Fruit fly (Drosophila melanogaster) whole organism, embryonic: ENCODE results near the gene unc-4.

Experiments used
- Ada2b ChIP-seq: fragments of 200-800 bp; sonication (Bioruptor generic); IDR thresholded peaks from 2 replicates; pipeline ENCODE4 v1.3.6; 2022; ENCODE audit warnings: missing biosample characterization, missing genetic modification characterization
- Bdp1 ChIP-seq: fragments of 200-800 bp; sonication (Bioruptor generic); optimal IDR thresholded peaks from 3 replicates; lab custom pipeline; 2016; ENCODE audit warnings: missing biosample characterization, missing genetic modification characterization
- BtbVII ChIP-seq: fragments of 200-800 bp; sonication (Bioruptor generic); optimal IDR thresholded peaks from 3 replicates; lab custom pipeline; 2017; ENCODE audit warnings: missing biosample characterization, mild to moderate bottlenecking, missing genetic modification characterization
- CG10462 ChIP-seq: fragments of 200-800 bp; sonication (Bioruptor generic); optimal IDR thresholded peaks from 2 replicates; lab custom pipeline; 2016; ENCODE audit warnings: missing biosample characterization, missing genetic modification characterization
- CG11456 ChIP-seq: fragments of 200-800 bp; sonication (Bioruptor generic); IDR thresholded peaks from 3 replicates; pipeline ENCODE4 v1.3.6; 2022; ENCODE audit warnings: missing biosample characterization, missing genetic modification characterization
- CG11504 ChIP-seq: fragments of 200-800 bp; sonication (Bioruptor generic); optimal IDR thresholded peaks from 3 replicates; lab custom pipeline; 2019; ENCODE audit warnings: missing biosample characterization, mild to moderate bottlenecking, missing genetic modification characterization, moderate library complexity
- CG14014 ChIP-seq: fragments of 200-800 bp; sonication (Bioruptor generic); IDR thresholded peaks from 2 replicates; pipeline ENCODE4 v1.3.6; 2022; ENCODE audit warnings: missing biosample characterization, missing genetic modification characterization
- CG15479 ChIP-seq: fragments of 200-800 bp; sonication (Bioruptor generic); optimal IDR thresholded peaks from 3 replicates; lab custom pipeline; 2019; ENCODE audit warnings: missing biosample characterization, mild to moderate bottlenecking, missing genetic modification characterization, moderate library complexity
- CG16779 ChIP-seq: fragments of 200-800 bp; sonication (Bioruptor generic); IDR thresholded peaks from 2 replicates; pipeline ENCODE4 v1.3.6; 2022; ENCODE audit warnings: missing biosample characterization, missing genetic modification characterization
- CG17385 ChIP-seq: fragments of 200-800 bp; sonication (Bioruptor generic); optimal IDR thresholded peaks from 3 replicates; lab custom pipeline; 2018; ENCODE audit warnings: missing biosample characterization, mild to moderate bottlenecking, missing genetic modification characterization
- CG2202 ChIP-seq: fragments of 200-800 bp; sonication (Bioruptor generic); optimal IDR thresholded peaks from 2 replicates; lab custom pipeline; 2018; ENCODE audit warnings: missing biosample characterization, mild to moderate bottlenecking, missing genetic modification characterization
- CG34422 ChIP-seq: fragments of 200-800 bp; sonication (Bioruptor generic); IDR thresholded peaks from 3 replicates; pipeline ENCODE4 v1.3.6; 2022; ENCODE audit warnings: missing biosample characterization, missing genetic modification characterization
- CG4328 ChIP-seq: fragments of 200-800 bp; sonication (Bioruptor generic); optimal IDR thresholded peaks from 3 replicates; lab custom pipeline; 2017; ENCODE audit warnings: missing biosample characterization, missing genetic modification reagents, missing genetic modification characterization
- CG4360 ChIP-seq: fragments of 200-800 bp; sonication (Bioruptor generic); IDR thresholded peaks from 2 replicates; pipeline ENCODE4 v1.3.6; 2022; ENCODE audit warnings: missing biosample characterization, missing genetic modification characterization
- CG4404 ChIP-seq: fragments of 200-800 bp; sonication (Bioruptor generic); IDR thresholded peaks from 2 replicates; pipeline ENCODE4 v1.3.6; 2022; ENCODE audit warnings: missing biosample characterization, missing genetic modification characterization
- CG7786 ChIP-seq: fragments of 200-800 bp; sonication (Bioruptor generic); optimal IDR thresholded peaks from 2 replicates; lab custom pipeline; 2016; ENCODE audit warnings: missing biosample characterization, missing genetic modification characterization
- CG8281 ChIP-seq: fragments of 200-800 bp; sonication (Bioruptor generic); optimal IDR thresholded peaks from 2 replicates; lab custom pipeline; 2018; ENCODE audit warnings: missing biosample characterization, mild to moderate bottlenecking, missing genetic modification characterization, moderate library complexity
- CG8944 ChIP-seq: fragments of 200-800 bp; sonication (Bioruptor generic); optimal IDR thresholded peaks from 3 replicates; lab custom pipeline; 2016; ENCODE audit warnings: missing biosample characterization, missing genetic modification characterization
- Dad ChIP-seq: fragments of 200-800 bp; sonication (Bioruptor generic); optimal IDR thresholded peaks from 3 replicates; lab custom pipeline; 2016; ENCODE audit warnings: missing biosample characterization, missing genetic modification characterization
- E2f2 ChIP-seq: fragments of 200-800 bp; sonication (Bioruptor generic); IDR thresholded peaks from 2 replicates; pipeline ENCODE4 v1.3.6; 2022; ENCODE audit warnings: missing biosample characterization, missing genetic modification characterization
- HHEX ChIP-seq: fragments of 200-800 bp; sonication (Bioruptor generic); optimal IDR thresholded peaks from 3 replicates; lab custom pipeline; 2017; ENCODE audit warnings: missing biosample characterization, mild to moderate bottlenecking, missing genetic modification characterization, missing genetic modification reagents
- HLH3B ChIP-seq: fragments of 200-800 bp; sonication (Bioruptor generic); IDR thresholded peaks from 2 replicates; pipeline ENCODE4 v1.3.6; 2022; ENCODE audit warnings: missing biosample characterization, missing genetic modification characterization
- HLHmδ ChIP-seq: fragments of 200-800 bp; sonication (Bioruptor generic); optimal IDR thresholded peaks from 2 replicates; lab custom pipeline; 2018; ENCODE audit warnings: missing biosample characterization, mild to moderate bottlenecking, missing genetic modification characterization, moderate library complexity
- Hey ChIP-seq: fragments of 200-800 bp; sonication (Bioruptor generic); optimal IDR thresholded peaks from 3 replicates; lab custom pipeline; 2018; ENCODE audit warnings: missing biosample characterization, mild to moderate bottlenecking, missing genetic modification characterization
- Jarid2 ChIP-seq: fragments of 200-800 bp; sonication (Bioruptor generic); optimal IDR thresholded peaks from 3 replicates; lab custom pipeline; 2017; ENCODE audit warnings: mild to moderate bottlenecking, missing biosample characterization, missing genetic modification reagents, missing genetic modification characterization
- Lhr ChIP-seq: fragments of 200-800 bp; sonication (Bioruptor generic); optimal IDR thresholded peaks from 3 replicates; lab custom pipeline; 2017; ENCODE audit warnings: mild to moderate bottlenecking, missing biosample characterization, missing genetic modification reagents, missing genetic modification characterization
- MBD-R2 ChIP-seq: fragments of 200-800 bp; sonication (Bioruptor generic); IDR thresholded peaks from 2 replicates; pipeline ENCODE4 v1.3.6; 2022; ENCODE audit warnings: missing biosample characterization, missing genetic modification characterization
- Med ChIP-seq: fragments of 200-800 bp; sonication (Bioruptor generic); peaks from one replicate; lab custom pipeline; 2016; ENCODE audit warnings: missing biosample characterization, missing genetic modification characterization, mild to moderate bottlenecking, inconsistent platforms, moderate library complexity
- NK7.1 ChIP-seq: fragments of 200-800 bp; sonication (Bioruptor generic); optimal IDR thresholded peaks from 3 replicates; lab custom pipeline; 2016; ENCODE audit warnings: missing biosample characterization, missing genetic modification characterization
- Sry-δ ChIP-seq: fragments of 200-800 bp; sonication (Bioruptor generic); optimal IDR thresholded peaks from 2 replicates; lab custom pipeline; 2016; ENCODE audit warnings: missing biosample characterization, missing genetic modification characterization
- Trl ChIP-seq, 3 experiments: fragments of >200 bp in 2 of 3; fragments of 200-800 bp in 1 of 3; sonication (Bioruptor generic) in 1 of 3; optimal IDR thresholded peaks; 2 replicates in 1 of 3; 3 replicates in 2 of 3; lab custom pipeline; 2016 to 2017; ENCODE audit warnings: missing biosample characterization in 1 of 3, missing genetic modification characterization in 1 of 3
- ato ChIP-seq: fragments of 200-800 bp; sonication (Bioruptor generic); IDR thresholded peaks from 2 replicates; pipeline ENCODE4 v1.3.6; 2022; ENCODE audit warnings: missing biosample characterization, missing genetic modification characterization; ENCODE audit not compliant: partially characterized antibody
- chif ChIP-seq, 2 experiments: fragments of 200-800 bp; sonication (Bioruptor generic); optimal IDR thresholded peaks; 3 replicates each; lab custom pipeline; 2016; ENCODE audit warnings: missing biosample characterization in 2 of 2, missing genetic modification characterization in 2 of 2
- chinmo ChIP-seq: fragments of 200-800 bp; sonication (Bioruptor generic); IDR thresholded peaks from 4 replicates; pipeline ENCODE4 v1.3.6; 2022; ENCODE audit warnings: missing biosample characterization, missing genetic modification characterization; ENCODE audit not compliant: partially characterized antibody
- chm ChIP-seq: fragments of 200-800 bp; sonication (Bioruptor generic); IDR thresholded peaks from 2 replicates; pipeline ENCODE4 v1.3.6; 2022; ENCODE audit warnings: missing biosample characterization, missing genetic modification characterization
- chn ChIP-seq: fragments of 200-800 bp; sonication (Bioruptor generic); optimal IDR thresholded peaks from 2 replicates; lab custom pipeline; 2016; ENCODE audit warnings: missing biosample characterization, missing genetic modification characterization
- croc ChIP-seq: fragments of 200-800 bp; sonication (Bioruptor generic); conservative IDR thresholded peaks from 3 replicates; pipeline ENCODE4 v1.3.6; 2022; ENCODE audit warnings: missing biosample characterization, missing genetic modification characterization
- disco-r ChIP-seq: fragments of 200-800 bp; sonication (Bioruptor generic); optimal IDR thresholded peaks from 2 replicates; lab custom pipeline; 2016; ENCODE audit warnings: missing biosample characterization, missing genetic modification characterization
- dm ChIP-seq: fragments of 200-800 bp; sonication (Bioruptor generic); optimal IDR thresholded peaks from 3 replicates; lab custom pipeline; 2016; ENCODE audit warnings: missing biosample characterization, missing genetic modification characterization
- dpn ChIP-seq, 2 experiments: fragments of 200-800 bp; sonication (Bioruptor generic); optimal IDR thresholded peaks; 3 replicates each; lab custom pipeline; 2016; ENCODE audit warnings: missing biosample characterization in 2 of 2, missing genetic modification characterization in 2 of 2
- en ChIP-seq: fragments of 200-800 bp; sonication (Bioruptor generic); optimal IDR thresholded peaks from 2 replicates; lab custom pipeline; 2016; ENCODE audit warnings: missing biosample characterization, missing genetic modification characterization
- hkb ChIP-seq, 2 experiments: fragments of 200-800 bp in 1 of 2; fragments of >200 bp in 1 of 2; sonication (Bioruptor generic) in 1 of 2; IDR thresholded peaks in 1 of 2; optimal IDR thresholded peaks in 1 of 2; 2 replicates each; pipeline versions ENCODE4 v1.3.6 to Lab custom; 2017 to 2022; ENCODE audit warnings: missing biosample characterization in 1 of 2, missing genetic modification characterization in 1 of 2
- kay ChIP-seq: fragments of 200-800 bp; sonication (Bioruptor generic); optimal IDR thresholded peaks from 2 replicates; lab custom pipeline; 2016; ENCODE audit warnings: missing biosample characterization, missing genetic modification characterization
- nerfin-1 ChIP-seq: fragments of 200-800 bp; sonication (Bioruptor generic); optimal IDR thresholded peaks from 3 replicates; lab custom pipeline; 2019; ENCODE audit warnings: missing biosample characterization, mild to moderate bottlenecking, missing genetic modification characterization, moderate library complexity
- nerfin-2 ChIP-seq: fragments of 200-800 bp; sonication (Bioruptor generic); IDR thresholded peaks from 2 replicates; pipeline ENCODE4 v1.3.6; 2022; ENCODE audit warnings: missing biosample characterization, missing genetic modification characterization; ENCODE audit not compliant: partially characterized antibody
- nom ChIP-seq: fragments of 200-800 bp; sonication (Bioruptor generic); optimal IDR thresholded peaks from 2 replicates; lab custom pipeline; 2017; ENCODE audit warnings: missing biosample characterization, missing genetic modification characterization, mild to moderate bottlenecking, moderate library complexity, missing genetic modification reagents
- sob ChIP-seq: fragments of 200-800 bp; sonication (Bioruptor generic); IDR thresholded peaks from 2 replicates; pipeline ENCODE4 v1.3.6; 2022; ENCODE audit warnings: missing biosample characterization, missing genetic modification characterization
- tll ChIP-seq, 2 experiments: fragments of 200-800 bp in 1 of 2; fragments of >200 bp in 1 of 2; sonication (Bioruptor generic) in 1 of 2; optimal IDR thresholded peaks; 2 replicates each; lab custom pipeline; 2017 to 2019; ENCODE audit warnings: missing biosample characterization in 2 of 2, missing genetic modification characterization in 2 of 2, mild to moderate bottlenecking in 1 of 2, moderate library complexity in 1 of 2
- zf30C ChIP-seq: fragments of 200-800 bp; sonication (Bioruptor generic); optimal IDR thresholded peaks from 3 replicates; lab custom pipeline; 2018; ENCODE audit warnings: missing biosample characterization, mild to moderate bottlenecking, missing genetic modification characterization

Gene unc-4

dm6 chrX:17738474-17738838 lies 29.9 kb upstream of the unc-4 start (continued):
- no peak for TF ChIP-seq en (GFP tag; lab: Kevin White, UChicago)
- peak; percentile 86 for TF ChIP-seq CG4360 (GFP tag; lab: Robert Waterston, UW)
- no peak for TF ChIP-seq hkb (optimal IDR thresholded peaks at IDR 0.05; lab: Kevin White, UChicago)
- no peak for TF ChIP-seq hkb (GFP tag; IDR thresholded peaks at IDR 0.05; lab: Robert Waterston, UW)
- no peak for TF ChIP-seq CG8944 (GFP tag; lab: Kevin White, UChicago)
- TF ChIP-seq BtbVII (GFP tag; lab: Kevin White, UChicago) = no peak
- TF ChIP-seq ato (GFP tag; lab: Robert Waterston, UW) = no peak
- peak; percentile 81 for TF ChIP-seq nerfin-1 (tag; lab: Kevin White, UChicago)
- TF ChIP-seq Dad = no peak
- peak; percentile 69 for TF ChIP-seq zf30C (GFP tag; lab: Kevin White, UChicago)
- no peak for TF ChIP-seq Lhr
- no peak for TF ChIP-seq CG10462
- TF ChIP-seq NK7.1 (GFP tag; lab: Kevin White, UChicago) = no peak
- TF ChIP-seq Jarid2 (GFP tag; lab: Kevin White, UChicago) = peak; percentile 28
- no peak for TF ChIP-seq chif (GFP tag; optimal IDR thresholded peaks at IDR 0.05; lab: Kevin White, UChicago)
- no peak for TF ChIP-seq chm (GFP tag; lab: Robert Waterston, UW)
- TF ChIP-seq CG16779 (GFP tag; lab: Robert Waterston, UW) = no peak
- no peak for TF ChIP-seq disco-r (GFP tag; lab: Kevin White, UChicago)
- no peak for TF ChIP-seq CG11456 (GFP tag; lab: Robert Waterston, UW)
- no peak for TF ChIP-seq Sry-δ
- 0 out of 3 replicates have a peak, but pooled peaks have one; percentile 6 for TF ChIP-seq CG34422 (GFP tag; lab: Robert Waterston, UW)
- TF ChIP-seq Med (GFP tag; lab: Kevin White, UChicago) = peak; percentile 74
- TF ChIP-seq Hey (tag; lab: Kevin White, UChicago) = no peak

DNA sequence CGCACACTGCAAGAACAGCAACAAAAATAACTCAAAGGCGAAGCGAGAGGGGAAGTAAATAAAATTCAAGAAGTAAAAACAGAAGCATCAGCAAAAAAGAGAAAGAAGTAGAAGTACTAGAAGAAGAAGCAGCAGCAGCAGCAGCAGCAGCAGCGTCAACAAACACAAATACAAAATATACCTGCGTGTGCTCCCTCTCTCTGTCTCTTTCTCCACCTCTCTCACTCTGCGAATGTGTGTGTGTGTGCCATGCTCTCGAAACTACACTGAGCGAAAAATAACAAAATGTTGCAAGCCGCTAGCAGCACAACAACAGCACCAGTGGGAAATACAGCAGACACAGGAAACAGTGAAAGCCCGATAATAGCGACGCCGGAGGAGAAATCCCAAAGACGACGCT lies 29.4 kb upstream of the unc-4 start:
- peak in 1 of 2 experiments; percentile 22 for TF ChIP-seq dpn (GFP tag; optimal IDR thresholded peaks at IDR 0.05; lab: Kevin White, UChicago)
- TF ChIP-seq nom (GFP tag; lab: Kevin White, UChicago) = peak; percentile 47
- peak; percentile 97 for TF ChIP-seq zf30C (GFP tag; lab: Kevin White, UChicago)
- TF ChIP-seq nerfin-2 (GFP tag; lab: Robert Waterston, UW) = no peak
- no peak for TF ChIP-seq MBD-R2
- TF ChIP-seq CG11504 (tag; lab: Kevin White, UChicago) = peak; percentile 79
- peak; percentile 38 for TF ChIP-seq HLHmδ (GFP tag; lab: Kevin White, UChicago)
- TF ChIP-seq kay (GFP tag; lab: Kevin White, UChicago) = no peak
- TF ChIP-seq CG15479 (GFP tag; lab: Kevin White, UChicago) = peak; percentile 3
- TF ChIP-seq chinmo (GFP tag; lab: Robert Waterston, UW) = 0 out of 4 replicates have a peak, but pooled peaks have one; percentile 27
- TF ChIP-seq croc = no peak
- TF ChIP-seq Ada2b (GFP tag; lab: Robert Waterston, UW) = no peak
- TF ChIP-seq E2f2 = no peak
- no peak for TF ChIP-seq CG7786 (GFP tag; lab: Kevin White, UChicago)
- no peak for TF ChIP-seq CG2202 (tag; lab: Kevin White, UChicago)
- TF ChIP-seq HHEX (GFP tag; lab: Kevin White, UChicago) = no peak
- no peak for TF ChIP-seq CG4404 (GFP tag; lab: Robert Waterston, UW)
- 0 out of 2 replicates have a peak, but pooled peaks have one; percentile 4 for TF ChIP-seq CG4360 (GFP tag; lab: Robert Waterston, UW)
- TF ChIP-seq sob (GFP tag; lab: Robert Waterston, UW) = 0 out of 2 replicates have a peak, but pooled peaks have one; percentile 11
- TF ChIP-seq CG17385 (GFP tag; lab: Kevin White, UChicago) = peak; percentile 93
- TF ChIP-seq Bdp1 (GFP tag; lab: Kevin White, UChicago) = peak; percentile 0
- peak in 1 of 2 experiments; percentile 17 for TF ChIP-seq tll (GFP tag; optimal IDR thresholded peaks at IDR 0.05; lab: Kevin White, UChicago)
- peak; percentile 20 for TF ChIP-seq dm (GFP tag; lab: Kevin White, UChicago)
- TF ChIP-seq chn = peak; percentile 25
- TF ChIP-seq CG4328 (GFP tag; lab: Kevin White, UChicago) = no peak
- no peak for TF ChIP-seq CG8281 (tag; lab: Kevin White, UChicago)
- TF ChIP-seq CG14014 (GFP tag; lab: Robert Waterston, UW) = 0 out of 2 replicates have a peak, but pooled peaks have one; percentile 16
- peak; percentile 50 to 52 for TF ChIP-seq Trl (optimal IDR thresholded peaks at IDR 0.05; lab: Kevin White, UChicago)
- TF ChIP-seq Trl (GFP tag; optimal IDR thresholded peaks at IDR 0.05; lab: Kevin White, UChicago) = no peak
- TF ChIP-seq HLH3B (GFP tag; lab: Robert Waterston, UW) = peak; percentile 11; the same call in 1 of the 2 replicates
